Fruit fly (Drosophila melanogaster) whole organism, wandering third instar larva: ENCODE data around the gene CG3281.
A peak's percentile ranks its signal among the peaks of the same experiment; 100 is the strongest.

Source experiments
- Abd-B ChIP-seq: fragments of >200 bp; optimal IDR thresholded peaks from 2 replicates; lab custom pipeline; 2017; ENCODE audit warnings: missing biosample characterization, missing genetic modification characterization
- CG32264 ChIP-seq: fragments of 200-800 bp; sonication (Bioruptor generic); optimal IDR thresholded peaks from 2 replicates; lab custom pipeline; 2016; ENCODE audit warnings: missing biosample characterization, missing genetic modification characterization
- CG9705 ChIP-seq: fragments of 200-800 bp; sonication (Bioruptor generic); optimal IDR thresholded peaks from 2 replicates; lab custom pipeline; 2018; ENCODE audit warnings: missing biosample characterization, mild to moderate bottlenecking, missing genetic modification characterization
- CrebA ChIP-seq: fragments of 200-800 bp; sonication (Bioruptor generic); optimal IDR thresholded peaks from 2 replicates; lab custom pipeline; 2016; ENCODE audit warnings: missing biosample characterization, mild to moderate bottlenecking, missing genetic modification characterization, borderline replicate concordance
- Dif ChIP-seq: fragments of 200-275, 200-300 bp; sonication (Bioruptor generic); optimal IDR thresholded peaks from 2 replicates; lab custom pipeline; 2018; ENCODE audit warnings: missing biosample characterization, missing genetic modification characterization; ENCODE audit not compliant: partially characterized antibody
- HLH106 ChIP-seq: fragments of 200-800 bp; optimal IDR thresholded peaks from 3 replicates; lab custom pipeline; 2019; ENCODE audit warnings: missing biosample characterization, mild to moderate bottlenecking, missing genetic modification characterization, moderate library complexity
- Hnf4 ChIP-seq: fragments of 200-800 bp; sonication (Bioruptor generic); optimal IDR thresholded peaks from 2 replicates; lab custom pipeline; 2016; ENCODE audit warnings: missing biosample characterization, mild to moderate bottlenecking, missing genetic modification characterization
- Hr83 ChIP-seq: fragments of 200-300 bp; sonication (Bioruptor generic); optimal IDR thresholded peaks from 2 replicates; lab custom pipeline; 2016; ENCODE audit warnings: missing biosample characterization, mild to moderate bottlenecking, missing genetic modification characterization, moderate library complexity; ENCODE audit not compliant: poor library complexity, severe bottlenecking
- Mio ChIP-seq: sonication (Bioruptor generic); optimal IDR thresholded peaks from 2 replicates; lab custom pipeline; 2016; ENCODE audit warnings: missing biosample characterization, missing genetic modification characterization
- Myc ChIP-seq: fragments of >200 bp; optimal IDR thresholded peaks from 2 replicates; lab custom pipeline; 2017
- N ChIP-seq: fragments of >200 bp; optimal IDR thresholded peaks from 2 replicates; lab custom pipeline; 2018; ENCODE audit warnings: missing biosample characterization, missing external identifiers, missing genetic modification characterization
- OdsH ChIP-seq: fragments of 200-800 bp; sonication (Bioruptor generic); optimal IDR thresholded peaks from 2 replicates; lab custom pipeline; 2016; ENCODE audit warnings: missing biosample characterization, mild to moderate bottlenecking, missing genetic modification characterization
- Rel ChIP-seq, 2 experiments: fragments of 200-800 bp; sonication (Bioruptor generic) in 1 of 2; optimal IDR thresholded peaks; 2 replicates in 1 of 2; 3 replicates in 1 of 2; lab custom pipeline; 2016 to 2019; ENCODE audit warnings: mild to moderate bottlenecking in 2 of 2, missing biosample characterization in 2 of 2, missing genetic modification characterization in 2 of 2, moderate library complexity in 1 of 2
- Sp1 ChIP-seq: fragments of 200-800 bp; sonication (Bioruptor generic); optimal IDR thresholded peaks from 3 replicates; lab custom pipeline; 2019; ENCODE audit warnings: missing biosample characterization, mild to moderate bottlenecking, missing genetic modification characterization, moderate library complexity
- Vsx2 ChIP-seq: fragments of 200-300, 225-300 bp; sonication (Bioruptor generic); optimal IDR thresholded peaks from 2 replicates; lab custom pipeline; 2018; ENCODE audit warnings: missing biosample characterization, missing genetic modification characterization; ENCODE audit not compliant: partially characterized antibody
- br ChIP-seq: fragments of 200-800 bp; sonication (Bioruptor generic); optimal IDR thresholded peaks from 2 replicates; lab custom pipeline; 2016; ENCODE audit warnings: missing biosample characterization, missing genetic modification characterization
- brk ChIP-seq: fragments of 200-800 bp; sonication (Bioruptor generic); optimal IDR thresholded peaks from 2 replicates; lab custom pipeline; 2016; ENCODE audit warnings: missing biosample characterization, mild to moderate bottlenecking, missing genetic modification characterization
- dl ChIP-seq, 2 experiments: fragments of 175-275, 200-275 bp in 1 of 2; fragments of 200-275 bp in 1 of 2; sonication (Bioruptor generic); optimal IDR thresholded peaks; lab custom pipeline; 2018; ENCODE audit warnings: mild to moderate bottlenecking in 2 of 2, missing biosample characterization in 2 of 2, missing genetic modification characterization in 2 of 2, moderate library complexity in 2 of 2; ENCODE audit not compliant: partially characterized antibody in 2 of 2, insufficient read depth in 1 of 2
- dmrt93B ChIP-seq: fragments of 200-800 bp; sonication (Bioruptor generic); optimal IDR thresholded peaks from 2 replicates; lab custom pipeline; 2018; ENCODE audit warnings: missing biosample characterization, mild to moderate bottlenecking, missing genetic modification characterization
- dsf ChIP-seq: sonication (Bioruptor generic); optimal IDR thresholded peaks from 2 replicates; lab custom pipeline; 2016; ENCODE audit warnings: missing biosample characterization, missing genetic modification characterization, borderline replicate concordance
- ey ChIP-seq: fragments of 200-800 bp; sonication (Bioruptor generic); optimal IDR thresholded peaks from 2 replicates; lab custom pipeline; 2016; ENCODE audit warnings: missing biosample characterization, missing genetic modification characterization
- foxo ChIP-seq, 2 experiments: fragments of 200-800 bp; sonication (Bioruptor generic); optimal IDR thresholded peaks; 2 replicates in 1 of 2; 3 replicates in 1 of 2; lab custom pipeline; 2016 to 2017; ENCODE audit warnings: missing biosample characterization in 2 of 2, missing genetic modification characterization in 2 of 2
- fru ChIP-seq: fragments of 200-800 bp; sonication (Bioruptor generic); optimal IDR thresholded peaks from 3 replicates; lab custom pipeline; 2016; ENCODE audit warnings: missing biosample characterization, mild to moderate bottlenecking, missing genetic modification characterization
- h ChIP-seq: fragments of 200-800 bp; sonication (Bioruptor generic); optimal IDR thresholded peaks from 3 replicates; lab custom pipeline; 2016; ENCODE audit warnings: missing biosample characterization, mild to moderate bottlenecking, missing genetic modification characterization
- jim ChIP-seq: fragments of 175-275, 200-325 bp; sonication (Bioruptor generic); optimal IDR thresholded peaks from 2 replicates; lab custom pipeline; 2016; ENCODE audit warnings: missing biosample characterization, mild to moderate bottlenecking, missing genetic modification characterization
- lola ChIP-seq: fragments of >200 bp; optimal IDR thresholded peaks from 2 replicates; lab custom pipeline; 2017; ENCODE audit warnings: missing biosample characterization, missing genetic modification characterization
- pan ChIP-seq: fragments of >200 bp; optimal IDR thresholded peaks from 2 replicates; lab custom pipeline; 2017
- psq ChIP-seq: fragments of 200-800 bp; sonication (Bioruptor generic); optimal IDR thresholded peaks from 3 replicates; lab custom pipeline; 2017; ENCODE audit warnings: missing biosample characterization, mild to moderate bottlenecking, missing genetic modification characterization, moderate library complexity
- rgr ChIP-seq: fragments of 200-800 bp; sonication (Bioruptor generic); optimal IDR thresholded peaks from 3 replicates; lab custom pipeline; 2016; ENCODE audit warnings: missing biosample characterization, mild to moderate bottlenecking, missing genetic modification characterization
- sage ChIP-seq: fragments of 200-800 bp; sonication (Bioruptor generic); optimal IDR thresholded peaks from 2 replicates; lab custom pipeline; 2016; ENCODE audit warnings: missing biosample characterization, mild to moderate bottlenecking, missing genetic modification characterization
- sv ChIP-seq: fragments of 200-800 bp; sonication (Bioruptor generic); optimal IDR thresholded peaks from 3 replicates; lab custom pipeline; 2016; ENCODE audit warnings: missing biosample characterization, missing genetic modification characterization
- usp ChIP-seq: fragments of >200 bp; optimal IDR thresholded peaks from 2 replicates; lab custom pipeline; 2017; ENCODE audit warnings: missing biosample characterization, missing genetic modification characterization
- woc ChIP-seq: sonication (Bioruptor generic); optimal IDR thresholded peaks from 2 replicates; lab custom pipeline; 2016; ENCODE audit warnings: missing biosample characterization, mild to moderate bottlenecking, missing genetic modification characterization

CG3281 gene

dm6 chr3R:11978278-11978677, 15.7 kb upstream of the CG3281 start:
- no peak for TF ChIP-seq dsf (GFP tag; lab: Kevin White, UChicago)
- no peak for TF ChIP-seq br (GFP tag; lab: Kevin White, UChicago)
- TF ChIP-seq brk (GFP tag; lab: Kevin White, UChicago), result no peak
- TF ChIP-seq fru, result no peak
- no peak for TF ChIP-seq woc
- no peak for TF ChIP-seq CG32264 (GFP tag; lab: Kevin White, UChicago)
- no peak for TF ChIP-seq Sp1 (GFP tag; lab: Kevin White, UChicago)
- no peak for TF ChIP-seq N (GFP tag; lab: Kevin White, UChicago)
- no peak for TF ChIP-seq ey (GFP tag; lab: Kevin White, UChicago)
- TF ChIP-seq dmrt93B, result no peak
- TF ChIP-seq Myc (lab: Kevin White, UChicago), result no peak
- TF ChIP-seq jim (GFP tag; lab: Kevin White, UChicago), result no peak

dm6 chr3R:11977336-11977678, 14.7 kb upstream of the CG3281 start:
- TF ChIP-seq N (GFP tag; lab: Kevin White, UChicago) (no peak), OdsH (GFP tag; lab: Kevin White, UChicago) (no peak), Rel (GFP tag; optimal IDR thresholded peaks at IDR 0.05; lab: Kevin White, UChicago) (no peak), Rel (tag; optimal IDR thresholded peaks at IDR 0.05; lab: Kevin White, UChicago) (no peak)

- peak; percentile 11 for TF ChIP-seq Sp1 (GFP tag; lab: Kevin White, UChicago)
- peak; percentile 71 for TF ChIP-seq Dif (GFP tag; lab: Kevin White, UChicago)
- no peak for TF ChIP-seq usp (GFP tag; lab: Kevin White, UChicago)
- TF ChIP-seq dl (GFP tag; optimal IDR thresholded peaks at IDR 0.05; lab: Kevin White, UChicago; ENCODE audit: insufficient read depth in 1 of 2, partially characterized antibody in 2 of 2), result peak; percentile 19 to 45
- TF ChIP-seq sv, result no peak
- peak; percentile 44 for TF ChIP-seq fru
- no peak for TF ChIP-seq Rel (GFP tag; optimal IDR thresholded peaks at IDR 0.05; lab: Kevin White, UChicago)
- TF ChIP-seq Rel (tag; optimal IDR thresholded peaks at IDR 0.05; lab: Kevin White, UChicago), result peak; percentile 3
- TF ChIP-seq lola (GFP tag; lab: Kevin White, UChicago), result no peak
- TF ChIP-seq brk (GFP tag; lab: Kevin White, UChicago), result no peak
- no peak for TF ChIP-seq Hnf4 (GFP tag; lab: Kevin White, UChicago)
- no peak for TF ChIP-seq Vsx2 (GFP tag; lab: Kevin White, UChicago)
- no peak for TF ChIP-seq psq
- peak; percentile 0 for TF ChIP-seq br (GFP tag; lab: Kevin White, UChicago)
- no peak for TF ChIP-seq rgr (GFP tag; lab: Kevin White, UChicago)
Observed at dm6 chr3R:11976556-11977335, 14.1 kb upstream of the CG3281 start, which contains the start of gene CG10005. TSS of gene CG10005 (minus strand) at chr3R:11977197.

- TF ChIP-seq dmrt93B (no peak), CG9705 (peak; percentile 32), lola (GFP tag; lab: Kevin White, UChicago) (no peak), dsf (GFP tag; lab: Kevin White, UChicago) (peak; percentile 13), rgr (GFP tag; lab: Kevin White, UChicago) (peak; percentile 51), psq (no peak), fru (peak; percentile 58), CG32264 (GFP tag; lab: Kevin White, UChicago) (no peak), OdsH (GFP tag; lab: Kevin White, UChicago) (no peak), HLH106 (tag; lab: Kevin White, UChicago) (peak; percentile 47), sv (no peak), jim (GFP tag; lab: Kevin White, UChicago) (no peak), foxo (GFP tag; optimal IDR thresholded peaks at IDR 0.05; lab: Kevin White, UChicago) (peak in 1 of 2 experiments; percentile 53), sage (GFP tag; lab: Kevin White, UChicago) (no peak), CrebA (GFP tag; lab: Kevin White, UChicago) (no peak), Myc (lab: Kevin White, UChicago) (peak; percentile 48), Hr83 (GFP tag; lab: Kevin White, UChicago) (peak; percentile 36), pan (lab: Kevin White, UChicago) (no peak), usp (GFP tag; lab: Kevin White, UChicago) (no peak), Sp1 (GFP tag; lab: Kevin White, UChicago) (peak; percentile 42), ey (GFP tag; lab: Kevin White, UChicago) (peak; percentile 21), br (GFP tag; lab: Kevin White, UChicago) (peak; percentile 33), Mio (GFP tag; lab: Kevin White, UChicago) (no peak), h (GFP tag; lab: Kevin White, UChicago) (peak; percentile 51), Rel (GFP tag; optimal IDR thresholded peaks at IDR 0.05; lab: Kevin White, UChicago) (no peak), Rel (tag; optimal IDR thresholded peaks at IDR 0.05; lab: Kevin White, UChicago) (peak; percentile 99), Abd-B (GFP tag; lab: Kevin White, UChicago) (no peak)
- TF ChIP-seq, all 38 proteins: peak for 13
Observed at dm6 chr3R:11974631-11975030, 12.0 kb upstream of the CG3281 start, which contains the start of gene Tango9. TSS of gene Tango9 (minus strand) at chr3R:11974910.
